Fruit fly (Drosophila melanogaster) whole organism, embryonic: ENCODE measurements around the gene Cap-D3.
A peak's percentile ranks its signal among the peaks of the same experiment; 100 is the strongest.

Source experiments
- Aef1 ChIP-seq: fragments of 200-800 bp; sonication (Bioruptor generic); IDR thresholded peaks from 3 replicates; pipeline ENCODE4 v1.3.6; 2022; ENCODE audit warnings: missing biosample characterization, missing genetic modification characterization
- Antp ChIP-seq: fragments of 200-800 bp; sonication (Bioruptor generic); optimal IDR thresholded peaks from 3 replicates; lab custom pipeline; 2016; ENCODE audit warnings: missing biosample characterization, missing genetic modification characterization
- Blimp-1 ChIP-seq: fragments of 200-800 bp; sonication (Bioruptor generic); optimal IDR thresholded peaks from 3 replicates; lab custom pipeline; 2018; ENCODE audit warnings: missing biosample characterization, missing genetic modification characterization, mild to moderate bottlenecking, moderate library complexity, missing genetic modification reagents
- Bteb2 ChIP-seq: fragments of 200-800 bp; sonication (Bioruptor generic); optimal IDR thresholded peaks from 2 replicates; lab custom pipeline; 2016; ENCODE audit warnings: missing biosample characterization, missing genetic modification characterization
- C15 ChIP-seq: fragments of 200-800 bp; sonication (Bioruptor generic); IDR thresholded peaks from 3 replicates; pipeline ENCODE4 v1.3.6; 2022; ENCODE audit warnings: missing biosample characterization, missing genetic modification characterization
- CG10462 ChIP-seq: fragments of 200-800 bp; sonication (Bioruptor generic); optimal IDR thresholded peaks from 2 replicates; lab custom pipeline; 2016; ENCODE audit warnings: missing biosample characterization, missing genetic modification characterization
- CG12155 ChIP-seq: fragments of 200-800 bp; sonication (Bioruptor generic); optimal IDR thresholded peaks from 3 replicates; lab custom pipeline; 2016; ENCODE audit warnings: missing biosample characterization, missing genetic modification characterization
- CG13296 ChIP-seq: fragments of 200-800 bp; sonication (Bioruptor generic); optimal IDR thresholded peaks from 3 replicates; lab custom pipeline; 2018; ENCODE audit warnings: missing biosample characterization, mild to moderate bottlenecking, missing genetic modification characterization
- CG14441 ChIP-seq: fragments of 200-800 bp; sonication (Bioruptor generic); IDR thresholded peaks from 2 replicates; pipeline ENCODE4 v1.3.6; 2022; ENCODE audit warnings: missing biosample characterization, missing genetic modification characterization
- CG18011 ChIP-seq: fragments of 200-800 bp; sonication (Bioruptor generic); optimal IDR thresholded peaks from 2 replicates; lab custom pipeline; 2017; ENCODE audit warnings: missing biosample characterization, missing genetic modification characterization, mild to moderate bottlenecking, moderate library complexity, missing genotype
- CG2199 ChIP-seq: fragments of 200-800 bp; sonication (Bioruptor generic); IDR thresholded peaks from 3 replicates; pipeline ENCODE4 v1.3.6; 2022; ENCODE audit warnings: missing biosample characterization, missing genetic modification characterization
- CG2202 ChIP-seq: fragments of 200-800 bp; sonication (Bioruptor generic); optimal IDR thresholded peaks from 2 replicates; lab custom pipeline; 2018; ENCODE audit warnings: missing biosample characterization, mild to moderate bottlenecking, missing genetic modification characterization
- CG32772 ChIP-seq: fragments of 200-800 bp; sonication (Bioruptor generic); IDR thresholded peaks from 2 replicates; pipeline ENCODE4 v1.3.6; 2022; ENCODE audit warnings: missing biosample characterization, missing genetic modification characterization
- CG4360 ChIP-seq: fragments of 200-800 bp; sonication (Bioruptor generic); IDR thresholded peaks from 2 replicates; pipeline ENCODE4 v1.3.6; 2022; ENCODE audit warnings: missing biosample characterization, missing genetic modification characterization
- CG4730 ChIP-seq: fragments of 200-800 bp; sonication (Bioruptor generic); IDR thresholded peaks from 2 replicates; pipeline ENCODE4 v1.3.6; 2022; ENCODE audit warnings: missing biosample characterization, missing genetic modification characterization
- CG7271 ChIP-seq: fragments of 200-800 bp; sonication (Bioruptor generic); optimal IDR thresholded peaks from 2 replicates; lab custom pipeline; 2018; ENCODE audit warnings: missing biosample characterization, mild to moderate bottlenecking, missing genetic modification characterization, moderate library complexity
- CG8388 ChIP-seq: fragments of 200-800 bp; sonication (Bioruptor generic); optimal IDR thresholded peaks from 2 replicates; lab custom pipeline; 2019; ENCODE audit warnings: missing biosample characterization, mild to moderate bottlenecking, missing genetic modification characterization, moderate library complexity
- CG8924 ChIP-seq: fragments of 200-800 bp; optimal IDR thresholded peaks from 3 replicates; lab custom pipeline; 2019; ENCODE audit warnings: missing biosample characterization, mild to moderate bottlenecking, missing genetic modification characterization, moderate library complexity
- D19B ChIP-seq: fragments of 200-800 bp; sonication (Bioruptor generic); optimal IDR thresholded peaks from 2 replicates; lab custom pipeline; 2017; ENCODE audit warnings: missing biosample characterization, mild to moderate bottlenecking, missing genetic modification characterization
- Dfd ChIP-seq, 2 experiments: fragments of >200 bp; optimal IDR thresholded peaks; 2 replicates each; lab custom pipeline; 2017; ENCODE audit warnings: missing biosample characterization in 2 of 2, missing genetic modification characterization in 2 of 2
- ERR ChIP-seq: fragments of 200-800 bp; sonication (Bioruptor generic); optimal IDR thresholded peaks from 2 replicates; lab custom pipeline; 2016; ENCODE audit warnings: missing biosample characterization, missing genetic modification characterization
- Ets65A ChIP-seq: fragments of 200-800 bp; sonication (Bioruptor generic); peaks from one replicate; lab custom pipeline; 2016; ENCODE audit warnings: missing biosample characterization, missing genetic modification characterization
- Gug ChIP-seq: fragments of 200-800 bp; sonication (Bioruptor generic); IDR thresholded peaks from 4 replicates; pipeline ENCODE4 v1.3.6; 2022; ENCODE audit warnings: missing biosample characterization, missing genetic modification characterization
- HLH54F ChIP-seq: fragments of 200-800 bp; sonication (Bioruptor generic); optimal IDR thresholded peaks from 3 replicates; lab custom pipeline; 2016; ENCODE audit warnings: missing biosample characterization, missing genetic modification characterization
- Hr39 ChIP-seq: fragments of >200 bp; optimal IDR thresholded peaks from 2 replicates; lab custom pipeline; 2017
- Hr51 ChIP-seq, 2 experiments: fragments of 200-800 bp; sonication (Bioruptor generic); optimal IDR thresholded peaks; 2 replicates in 1 of 2; 3 replicates in 1 of 2; lab custom pipeline; 2016 to 2018; ENCODE audit warnings: missing biosample characterization in 2 of 2, missing genetic modification characterization in 2 of 2, mild to moderate bottlenecking in 1 of 2, moderate library complexity in 1 of 2
- Lim3 ChIP-seq: fragments of 200-800 bp; sonication (Bioruptor generic); IDR thresholded peaks from 2 replicates; pipeline ENCODE4 v1.3.6; 2022; ENCODE audit warnings: missing biosample characterization, missing genetic modification characterization
- Nf-YC ChIP-seq: fragments of 200-800 bp; optimal IDR thresholded peaks from 3 replicates; lab custom pipeline; 2019; ENCODE audit warnings: missing biosample characterization, mild to moderate bottlenecking, missing genetic modification characterization, moderate library complexity
- PHDP ChIP-seq: fragments of 200-800 bp; sonication (Bioruptor generic); optimal IDR thresholded peaks from 3 replicates; lab custom pipeline; 2018; ENCODE audit warnings: missing biosample characterization, mild to moderate bottlenecking, missing genetic modification characterization, moderate library complexity
- ac ChIP-seq: fragments of 200-800 bp; sonication (Bioruptor generic); optimal IDR thresholded peaks from 3 replicates; lab custom pipeline; 2017; ENCODE audit warnings: missing biosample characterization, mild to moderate bottlenecking, missing genetic modification characterization
- ap ChIP-seq: fragments of 200-800 bp; sonication (Bioruptor generic); IDR thresholded peaks from 2 replicates; pipeline ENCODE4 v1.3.6; 2022; ENCODE audit warnings: missing biosample characterization, missing genetic modification characterization
- ara ChIP-seq: fragments of 200-800 bp; sonication (Bioruptor generic); IDR thresholded peaks from 2 replicates; pipeline ENCODE4 v1.3.6; 2022; ENCODE audit warnings: missing biosample characterization, missing genetic modification characterization
- bowl ChIP-seq: fragments of 200-800 bp; sonication (Bioruptor generic); IDR thresholded peaks from 2 replicates; pipeline ENCODE4 v1.3.6; 2022; ENCODE audit warnings: missing biosample characterization, missing genetic modification characterization
- disco-r ChIP-seq: fragments of 200-800 bp; sonication (Bioruptor generic); optimal IDR thresholded peaks from 2 replicates; lab custom pipeline; 2016; ENCODE audit warnings: missing biosample characterization, missing genetic modification characterization
- fd102C ChIP-seq: fragments of 200-800 bp; sonication (Bioruptor generic); optimal IDR thresholded peaks from 2 replicates; lab custom pipeline; 2018; ENCODE audit warnings: missing biosample characterization, mild to moderate bottlenecking, missing genetic modification characterization, moderate library complexity
- kah ChIP-seq: fragments of 200-800 bp; sonication (Bioruptor generic); optimal IDR thresholded peaks from 2 replicates; lab custom pipeline; 2018; ENCODE audit warnings: missing biosample characterization, mild to moderate bottlenecking, missing genetic modification characterization
- kay ChIP-seq: fragments of 200-800 bp; sonication (Bioruptor generic); optimal IDR thresholded peaks from 2 replicates; lab custom pipeline; 2016; ENCODE audit warnings: missing biosample characterization, missing genetic modification characterization
- kni ChIP-seq: fragments of 200-800 bp; sonication (Bioruptor generic); optimal IDR thresholded peaks from 3 replicates; lab custom pipeline; 2017; ENCODE audit warnings: mild to moderate bottlenecking, missing biosample characterization, missing genetic modification reagents, missing genetic modification characterization
- lov ChIP-seq, 2 experiments: fragments of 200-800 bp in 1 of 2; fragments of >200 bp in 1 of 2; sonication (Bioruptor generic) in 1 of 2; IDR thresholded peaks in 1 of 2; optimal IDR thresholded peaks in 1 of 2; 2 replicates in 1 of 2; 3 replicates in 1 of 2; pipeline versions ENCODE4 v1.3.6 to Lab custom; 2017 to 2022; ENCODE audit warnings: missing biosample characterization in 1 of 2, missing genetic modification characterization in 1 of 2
- otp ChIP-seq: fragments of 200-800 bp; sonication (Bioruptor generic); IDR thresholded peaks from 3 replicates; pipeline ENCODE4, ENCODE4 v1.3.6; 2022; ENCODE audit warnings: missing biosample characterization, missing genetic modification characterization
- pan ChIP-seq, 4 experiments: fragments of >200 bp in 3 of 4; fragments of 200-800 bp in 1 of 4; sonication (Bioruptor generic) in 1 of 4; optimal IDR thresholded peaks in 3 of 4; IDR thresholded peaks in 1 of 4; 2 replicates each; pipeline versions ENCODE4 v1.3.6 to Lab custom; 2017 to 2022; ENCODE audit warnings: missing biosample characterization in 2 of 4, missing genetic modification characterization in 2 of 4, mixed read lengths in 1 of 4
- prd ChIP-seq, 3 experiments: fragments of >200 bp in 2 of 3; fragments of 200-800 bp in 1 of 3; sonication (Bioruptor generic) in 1 of 3; optimal IDR thresholded peaks in 2 of 3; IDR thresholded peaks in 1 of 3; 2 replicates in 2 of 3; 3 replicates in 1 of 3; pipeline versions ENCODE4 v1.3.6 to Lab custom; 2017 to 2022; ENCODE audit warnings: missing biosample characterization in 1 of 3, missing genetic modification characterization in 1 of 3
- sqz ChIP-seq: fragments of 200-800 bp; sonication (Bioruptor generic); optimal IDR thresholded peaks from 3 replicates; lab custom pipeline; 2018; ENCODE audit warnings: missing biosample characterization, mild to moderate bottlenecking, missing genetic modification characterization
- ttk ChIP-seq: fragments of 200-800 bp; sonication (Bioruptor generic); IDR thresholded peaks from 2 replicates; pipeline ENCODE4 v2.1.2; 2022; ENCODE audit warnings: missing biosample characterization, missing genetic modification characterization
- unc-4 ChIP-seq: fragments of 200-800 bp; sonication (Bioruptor generic); IDR thresholded peaks from 2 replicates; pipeline ENCODE4 v1.3.6; 2022; ENCODE audit warnings: missing biosample characterization, missing genetic modification characterization; ENCODE audit not compliant: partially characterized antibody
- wdn ChIP-seq: fragments of 200-800 bp; sonication (Bioruptor generic); IDR thresholded peaks from 2 replicates; pipeline ENCODE4 v1.3.6; 2022; ENCODE audit warnings: missing biosample characterization, missing genetic modification characterization
- wor ChIP-seq: fragments of 200-800 bp; sonication (Bioruptor generic); IDR thresholded peaks from 2 replicates; pipeline ENCODE4 v1.3.6; 2022; ENCODE audit warnings: missing biosample characterization, missing genetic modification characterization
- zen ChIP-seq: fragments of 200-800 bp; sonication (Bioruptor generic); optimal IDR thresholded peaks from 3 replicates; lab custom pipeline; 2018; ENCODE audit warnings: missing biosample characterization, mild to moderate bottlenecking, missing genetic modification characterization, moderate library complexity

Cap-D3 gene

dm6 chr2L:5489084-5489617 lies 36.6 kb upstream of the Cap-D3 start (continued):
- no peak for TF ChIP-seq lov (optimal IDR thresholded peaks at IDR 0.05; lab: Kevin White, UChicago)
- TF ChIP-seq lov (GFP tag; IDR thresholded peaks at IDR 0.05; lab: Robert Waterston, UW) = no peak
- TF ChIP-seq CG8924 = no peak
- no peak for TF ChIP-seq PHDP (tag; lab: Kevin White, UChicago)
- peak; percentile 34 for TF ChIP-seq Ets65A (GFP tag; lab: Kevin White, UChicago)
- peak; percentile 16 for TF ChIP-seq Nf-YC (tag; lab: Kevin White, UChicago)
- TF ChIP-seq ac (GFP tag; lab: Kevin White, UChicago) = no peak
- no peak for TF ChIP-seq CG12155
- no peak for TF ChIP-seq CG2202 (tag; lab: Kevin White, UChicago)
- TF ChIP-seq kay (GFP tag; lab: Kevin White, UChicago) = no peak
- no peak for TF ChIP-seq C15 (GFP tag; lab: Robert Waterston, UW)

DNA sequence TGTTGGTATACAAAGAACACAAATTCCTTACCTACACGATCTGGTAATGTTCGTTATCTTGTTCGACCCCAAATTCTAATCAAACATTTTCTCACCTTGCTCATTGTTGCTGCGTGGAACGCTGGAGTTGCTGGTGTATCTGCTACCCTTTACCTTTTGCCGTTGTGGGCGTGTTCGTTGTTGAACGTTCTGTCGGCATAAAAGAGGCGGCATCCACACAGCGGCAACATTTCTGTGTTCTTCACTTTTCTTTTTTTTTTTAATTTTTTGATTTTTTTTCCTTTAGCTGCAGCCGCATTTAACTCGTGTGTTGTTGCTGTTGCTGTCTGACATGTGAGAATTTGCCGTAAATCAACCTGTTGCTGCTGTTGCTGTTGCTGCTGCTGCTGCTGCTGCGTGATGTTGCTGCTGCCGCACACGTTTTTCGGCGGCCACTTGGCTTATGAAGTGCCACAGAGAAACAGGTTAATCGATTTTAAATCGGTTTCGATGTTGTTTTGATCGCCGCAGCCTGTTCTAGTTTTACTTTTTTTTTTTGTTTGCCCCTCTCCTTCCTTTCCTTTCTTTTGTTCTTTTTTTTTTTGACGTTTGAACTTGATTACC lies 35.8 kb upstream of the Cap-D3 start:
- no peak for TF ChIP-seq CG18011 (GFP tag; lab: Kevin White, UChicago)
- TF ChIP-seq CG4730 (GFP tag; lab: Robert Waterston, UW) = no peak
- no peak for TF ChIP-seq disco-r (GFP tag; lab: Kevin White, UChicago)
- peak; percentile 40 for TF ChIP-seq Hr39 (lab: Kevin White, UChicago)
- peak in 1 of 2 experiments; percentile 34 for TF ChIP-seq Dfd (GFP tag; optimal IDR thresholded peaks at IDR 0.05; lab: Kevin White, UChicago)
- no peak for TF ChIP-seq CG10462 (GFP tag; lab: Kevin White, UChicago)
- TF ChIP-seq Hr51 (GFP tag; optimal IDR thresholded peaks at IDR 0.05; lab: Kevin White, UChicago) = no peak
- TF ChIP-seq wdn (GFP tag; lab: Robert Waterston, UW) = no peak
- no peak for TF ChIP-seq bowl (GFP tag; lab: Robert Waterston, UW)
- TF ChIP-seq CG2199 (GFP tag; lab: Robert Waterston, UW) = peak; percentile 73; the same call in 2 of the 3 replicates
- TF ChIP-seq CG32772 (GFP tag; lab: Robert Waterston, UW) = peak; percentile 78
- peak; percentile 46; the same call in 1 of the 2 replicates for TF ChIP-seq ara (GFP tag; lab: Robert Waterston, UW)
- TF ChIP-seq zen = no peak
- no peak for TF ChIP-seq HLH54F (GFP tag; lab: Kevin White, UChicago)
- TF ChIP-seq CG14441 (GFP tag; lab: Robert Waterston, UW) = peak; percentile 33; the same call in 1 of the 2 replicates
- TF ChIP-seq pan (optimal IDR thresholded peaks at IDR 0.05; lab: Kevin White, UChicago) = no peak
- peak in 1 of 2 experiments; percentile 46 for TF ChIP-seq pan (GFP tag; optimal IDR thresholded peaks at IDR 0.05 in 1 of 2, IDR thresholded peaks at IDR 0.05 in 1 of 2)
- no peak for TF ChIP-seq ap (GFP tag; lab: Robert Waterston, UW)
- TF ChIP-seq unc-4 (GFP tag; lab: Robert Waterston, UW) = no peak
- no peak for TF ChIP-seq CG8388
- peak; percentile 60 for TF ChIP-seq sqz (GFP tag; lab: Kevin White, UChicago)
- TF ChIP-seq wor = no peak
- TF ChIP-seq CG13296 = no peak
- TF ChIP-seq Bteb2 (GFP tag; lab: Kevin White, UChicago) = no peak
- no peak for TF ChIP-seq prd (optimal IDR thresholded peaks at IDR 0.05; lab: Kevin White, UChicago)
- TF ChIP-seq prd (GFP tag; IDR thresholded peaks at IDR 0.05; lab: Robert Waterston, UW) = peak; percentile 42; the same call in 2 of the 3 replicates
- no peak for TF ChIP-seq Lim3 (GFP tag; lab: Robert Waterston, UW)
- TF ChIP-seq CG4360 = peak; percentile 69
- no peak for TF ChIP-seq Aef1 (GFP tag; lab: Robert Waterston, UW)
- TF ChIP-seq ERR (GFP tag; lab: Kevin White, UChicago) = no peak
- no peak for TF ChIP-seq otp (GFP tag; lab: Robert Waterston, UW)
- TF ChIP-seq Gug (GFP tag; lab: Robert Waterston, UW) = no peak
- no peak for TF ChIP-seq CG7271 (tag; lab: Kevin White, UChicago)
- peak; percentile 54 for TF ChIP-seq D19B (GFP tag; lab: Kevin White, UChicago)
- no peak for TF ChIP-seq fd102C (GFP tag; lab: Kevin White, UChicago)
- 0 out of 2 replicates have a peak, but pooled peaks have one; percentile 29 for TF ChIP-seq ttk
- TF ChIP-seq kah (GFP tag; lab: Kevin White, UChicago) = peak; percentile 74
- TF ChIP-seq Antp (GFP tag; lab: Kevin White, UChicago) = no peak
- TF ChIP-seq kni (GFP tag; lab: Kevin White, UChicago) = peak; percentile 25
- peak; percentile 17 for TF ChIP-seq Blimp-1 (GFP tag; lab: Kevin White, UChicago)
